Fruit fly (Drosophila melanogaster) whole organism, prepupa: ENCODE data around the gene toe.

Experiments used
- Blimp-1 ChIP-seq: fragments of 200-800 bp; sonication (Bioruptor generic); optimal IDR thresholded peaks from 3 replicates; lab custom pipeline; 2017; ENCODE audit warnings: missing biosample characterization, missing genetic modification characterization, mild to moderate bottlenecking, moderate library complexity, missing genetic modification reagents
- CG10669 ChIP-seq: fragments of 200-800 bp; sonication (Bioruptor generic); optimal IDR thresholded peaks from 3 replicates; lab custom pipeline; 2018; ENCODE audit warnings: missing biosample characterization, mild to moderate bottlenecking, missing genetic modification characterization, moderate library complexity
- CG11294 ChIP-seq: fragments of 200-800 bp; sonication (Bioruptor generic); IDR thresholded peaks from 2 replicates; pipeline ENCODE4 v1.3.6; 2022; ENCODE audit warnings: missing biosample characterization, missing genetic modification characterization
- CG11762 ChIP-seq: fragments of 200-800 bp; sonication (Bioruptor generic); optimal IDR thresholded peaks from 3 replicates; lab custom pipeline; 2016; ENCODE audit warnings: missing biosample characterization, missing genetic modification characterization; ENCODE audit not compliant: insufficient read depth
- CG11902 ChIP-seq: fragments of 200-800 bp; sonication (Bioruptor generic); optimal IDR thresholded peaks from 3 replicates; lab custom pipeline; 2016; ENCODE audit warnings: missing biosample characterization, missing genetic modification characterization
- CG1621 ChIP-seq: fragments of 200-800 bp; sonication (Bioruptor generic); optimal IDR thresholded peaks from 3 replicates; lab custom pipeline; 2018; ENCODE audit warnings: missing biosample characterization, mild to moderate bottlenecking, missing genetic modification characterization
- CG16779 ChIP-seq: fragments of 200-800 bp; sonication (Bioruptor generic); optimal IDR thresholded peaks from 3 replicates; lab custom pipeline; 2017; ENCODE audit warnings: missing biosample characterization, mild to moderate bottlenecking, missing genetic modification characterization
- CG31627 ChIP-seq: fragments of 200-800 bp; sonication (Bioruptor generic); optimal IDR thresholded peaks from 3 replicates; lab custom pipeline; 2016; ENCODE audit warnings: missing biosample characterization, missing genetic modification characterization
- CG32006 ChIP-seq: fragments of 200-800 bp; sonication (Bioruptor generic); optimal IDR thresholded peaks from 3 replicates; lab custom pipeline; 2017; ENCODE audit warnings: missing biosample characterization, mild to moderate bottlenecking, missing genetic modification characterization
- CG34406 ChIP-seq: fragments of 200-800 bp; sonication (Bioruptor generic); optimal IDR thresholded peaks from 3 replicates; lab custom pipeline; 2016; ENCODE audit warnings: missing biosample characterization, missing genetic modification characterization
- CG3919 ChIP-seq: fragments of 200-800 bp; sonication (Bioruptor generic); optimal IDR thresholded peaks from 3 replicates; lab custom pipeline; 2016; ENCODE audit warnings: missing biosample characterization, missing genetic modification characterization
- CG4318 ChIP-seq: fragments of 200-800 bp; sonication (Bioruptor generic); optimal IDR thresholded peaks from 3 replicates; lab custom pipeline; 2017; ENCODE audit warnings: missing biosample characterization, mild to moderate bottlenecking, missing genetic modification characterization
- CG6163 ChIP-seq: fragments of 200-800 bp; sonication (Bioruptor generic); IDR thresholded peaks from 3 replicates; pipeline ENCODE4 v1.3.6; 2022; ENCODE audit warnings: missing biosample characterization, missing genetic modification characterization
- CG6276 ChIP-seq: fragments of 200-800 bp; sonication (Bioruptor generic); optimal IDR thresholded peaks from 2 replicates; lab custom pipeline; 2017; ENCODE audit warnings: missing biosample characterization, mild to moderate bottlenecking, missing genetic modification characterization
- CG6792 ChIP-seq: fragments of 200-800 bp; sonication (Bioruptor generic); optimal IDR thresholded peaks from 3 replicates; lab custom pipeline; 2016; ENCODE audit warnings: missing biosample characterization, missing genetic modification characterization
- CG6808 ChIP-seq: fragments of 200-800 bp; sonication (Bioruptor generic); optimal IDR thresholded peaks from 3 replicates; lab custom pipeline; 2017; ENCODE audit warnings: missing biosample characterization, missing genetic modification characterization, mild to moderate bottlenecking, moderate library complexity, missing genetic modification reagents
- CG6854 ChIP-seq: fragments of 200-800 bp; sonication (Bioruptor generic); optimal IDR thresholded peaks from 2 replicates; lab custom pipeline; 2017; ENCODE audit warnings: missing biosample characterization, mild to moderate bottlenecking, missing genetic modification characterization
- CG7368 ChIP-seq: fragments of 200-800 bp; sonication (Bioruptor generic); optimal IDR thresholded peaks from 3 replicates; lab custom pipeline; 2016; ENCODE audit warnings: missing biosample characterization, missing genetic modification characterization
- CG8119 ChIP-seq: fragments of 200-800 bp; sonication (Bioruptor generic); IDR thresholded peaks from 3 replicates; pipeline ENCODE4 v1.3.6; 2022; ENCODE audit warnings: missing biosample characterization, missing genetic modification characterization
- CG8319 ChIP-seq: fragments of 200-800 bp; sonication (Bioruptor generic); optimal IDR thresholded peaks from 3 replicates; lab custom pipeline; 2016; ENCODE audit warnings: missing biosample characterization, missing genetic modification characterization
- CG8632 ChIP-seq: fragments of 200-800 bp; sonication (Bioruptor generic); optimal IDR thresholded peaks from 3 replicates; lab custom pipeline; 2016; ENCODE audit warnings: missing biosample characterization, missing genetic modification characterization
- Eip75B ChIP-seq: fragments of 200-800 bp; sonication (Bioruptor generic); optimal IDR thresholded peaks from 3 replicates; lab custom pipeline; 2016; ENCODE audit warnings: missing biosample characterization, missing genetic modification characterization
- Eip78C ChIP-seq: fragments of 200-800 bp; sonication (Bioruptor generic); peaks from one replicate; lab custom pipeline; 2016; ENCODE audit warnings: missing biosample characterization, missing genetic modification characterization
- Eip93F ChIP-seq: fragments of 200-800 bp; sonication (Bioruptor generic); optimal IDR thresholded peaks from 2 replicates; lab custom pipeline; 2016; ENCODE audit warnings: missing biosample characterization, mild to moderate bottlenecking, missing genetic modification characterization
- Ets21C ChIP-seq: fragments of 200-800 bp; sonication (Bioruptor generic); optimal IDR thresholded peaks from 3 replicates; lab custom pipeline; 2016; ENCODE audit warnings: missing biosample characterization, missing genetic modification characterization
- Gug ChIP-seq: fragments of 200-800 bp; sonication (Bioruptor generic); IDR thresholded peaks from 2 replicates; pipeline ENCODE4 v1.3.6; 2022; ENCODE audit warnings: missing biosample characterization, missing genetic modification characterization
- Hr38 ChIP-seq: sonication (Bioruptor generic); optimal IDR thresholded peaks from 2 replicates; lab custom pipeline; 2016; ENCODE audit warnings: missing biosample characterization, missing genetic modification characterization
- Hr39 ChIP-seq: fragments of 200-800 bp; sonication (Bioruptor generic); optimal IDR thresholded peaks from 2 replicates; lab custom pipeline; 2016; ENCODE audit warnings: missing biosample characterization, missing genetic modification characterization
- OdsH ChIP-seq: fragments of 200-800 bp; sonication (Bioruptor generic); optimal IDR thresholded peaks from 3 replicates; lab custom pipeline; 2016; ENCODE audit warnings: missing biosample characterization, missing genetic modification characterization
- Sox14 ChIP-seq: fragments of 200-800 bp; sonication (Bioruptor generic); optimal IDR thresholded peaks from 3 replicates; lab custom pipeline; 2016; ENCODE audit warnings: missing biosample characterization, missing genetic modification characterization
- acj6 ChIP-seq: fragments of 200-800 bp; sonication (Bioruptor generic); optimal IDR thresholded peaks from 3 replicates; lab custom pipeline; 2016; ENCODE audit warnings: missing biosample characterization, missing genetic modification characterization
- cyc ChIP-seq: fragments of 200-800 bp; sonication (Bioruptor generic); optimal IDR thresholded peaks from 3 replicates; lab custom pipeline; 2016; ENCODE audit warnings: missing biosample characterization, missing genetic modification characterization
- dac ChIP-seq: fragments of 200-800 bp; sonication (Bioruptor generic); optimal IDR thresholded peaks from 2 replicates; lab custom pipeline; 2017; ENCODE audit warnings: missing biosample characterization, mild to moderate bottlenecking, missing genetic modification characterization
- esn ChIP-seq: fragments of 200-800 bp; sonication (Bioruptor generic); optimal IDR thresholded peaks from 2 replicates; lab custom pipeline; 2016; ENCODE audit warnings: missing biosample characterization, mild to moderate bottlenecking, missing genetic modification characterization, moderate library complexity
- fd85E ChIP-seq: fragments of 200-800 bp; sonication (Bioruptor generic); optimal IDR thresholded peaks from 3 replicates; lab custom pipeline; 2016; ENCODE audit warnings: missing biosample characterization, missing genetic modification characterization
- net ChIP-seq: fragments of 200-800 bp; sonication (Bioruptor generic); optimal IDR thresholded peaks from 3 replicates; lab custom pipeline; 2016; ENCODE audit warnings: missing biosample characterization, missing genetic modification characterization
- spab ChIP-seq: fragments of 200-800 bp; sonication (Bioruptor generic); optimal IDR thresholded peaks from 2 replicates; lab custom pipeline; 2017; ENCODE audit warnings: missing biosample characterization, mild to moderate bottlenecking, missing genetic modification characterization, missing genetic modification reagents
- ss ChIP-seq, 2 experiments: fragments of 200-800 bp; sonication (Bioruptor generic); optimal IDR thresholded peaks; 2 replicates in 1 of 2; 3 replicates in 1 of 2; lab custom pipeline; 2017 to 2018; ENCODE audit warnings: mild to moderate bottlenecking in 2 of 2, missing biosample characterization in 2 of 2, missing genetic modification characterization in 2 of 2, moderate library complexity in 1 of 2
- svp ChIP-seq: fragments of 200-800 bp; sonication (Bioruptor generic); peaks from one replicate; lab custom pipeline; 2016; ENCODE audit warnings: missing biosample characterization, missing genetic modification characterization
- topi ChIP-seq: fragments of 200-800 bp; sonication (Bioruptor generic); optimal IDR thresholded peaks from 3 replicates; lab custom pipeline; 2016; ENCODE audit warnings: missing biosample characterization, missing genetic modification characterization
- vri ChIP-seq: fragments of 200-800 bp; sonication (Bioruptor generic); optimal IDR thresholded peaks from 3 replicates; lab custom pipeline; 2016; ENCODE audit warnings: missing biosample characterization, mild to moderate bottlenecking, missing genetic modification characterization

The toe gene

DNA sequence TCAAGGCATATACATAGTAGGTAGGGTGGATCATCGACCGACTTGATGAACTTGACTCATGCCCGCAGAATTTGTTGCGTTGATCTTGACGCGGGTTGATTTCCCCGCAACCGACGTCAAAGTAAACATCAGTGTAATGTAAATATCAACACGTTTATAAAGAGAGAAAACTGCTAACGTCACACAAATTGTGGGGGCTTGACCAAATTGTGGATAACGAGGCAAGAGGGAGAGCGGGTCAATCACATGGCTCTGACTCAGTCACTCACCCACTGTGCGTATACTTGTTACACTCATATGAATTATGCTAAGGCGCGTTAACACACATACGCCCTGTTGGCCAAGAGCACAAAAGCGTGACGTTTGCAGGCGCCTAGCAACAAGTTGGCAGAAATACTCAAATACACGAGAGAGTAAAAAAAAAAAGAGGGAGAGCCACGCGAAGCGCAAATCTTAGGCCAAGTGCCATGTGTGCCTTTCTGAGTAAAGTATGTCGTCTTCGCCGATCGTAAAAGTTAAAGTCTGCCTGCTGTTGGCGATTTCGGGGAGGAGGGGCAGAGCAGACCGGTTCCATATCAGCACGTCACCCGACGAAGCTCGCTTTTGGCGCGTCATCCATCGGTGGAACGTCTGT is 25.4 kb downstream of the toe start (continued):
- no peak for TF ChIP-seq CG3919
- TF ChIP-seq CG6808 (GFP tag; lab: Kevin White, UChicago) = peak; percentile 52
- TF ChIP-seq spab (GFP tag; lab: Kevin White, UChicago) = no peak
- TF ChIP-seq dac (GFP tag; lab: Kevin White, UChicago) = no peak
- peak; percentile 77 for TF ChIP-seq esn
- peak; percentile 41 for TF ChIP-seq CG8119 (GFP tag; lab: Robert Waterston, UW)
- peak; percentile 69 for TF ChIP-seq cyc (GFP tag; lab: Kevin White, UChicago)
- TF ChIP-seq net (GFP tag; lab: Kevin White, UChicago) = peak; percentile 24
- peak; percentile 67 for TF ChIP-seq OdsH
- TF ChIP-seq CG32006 (GFP tag; lab: Kevin White, UChicago) = no peak
- TF ChIP-seq acj6 (GFP tag; lab: Kevin White, UChicago) = peak; percentile 68
- TF ChIP-seq CG1621 (tag; lab: Kevin White, UChicago) = peak; percentile 25
- TF ChIP-seq CG6792 = peak; percentile 75
- peak; percentile 87 for TF ChIP-seq Eip78C (GFP tag; lab: Kevin White, UChicago)
- no peak for TF ChIP-seq CG4318
- no peak for TF ChIP-seq Eip93F (GFP tag; lab: Kevin White, UChicago)
- TF ChIP-seq ss (GFP tag; optimal IDR thresholded peaks at IDR 0.05; lab: Kevin White, UChicago) = peak; percentile 60 to 84
- peak; percentile 14 for TF ChIP-seq topi (GFP tag; lab: Kevin White, UChicago)
- peak; percentile 77 for TF ChIP-seq CG6163 (GFP tag; lab: Robert Waterston, UW)
- TF ChIP-seq Sox14 (GFP tag; lab: Kevin White, UChicago) = peak; percentile 45
- peak; percentile 49 for TF ChIP-seq fd85E (GFP tag; lab: Kevin White, UChicago)

- TF ChIP-seq CG11294 (GFP tag; lab: Robert Waterston, UW) (no peak), svp (GFP tag; lab: Kevin White, UChicago) (peak; percentile 77), Blimp-1 (GFP tag; lab: Kevin White, UChicago) (no peak), CG16779 (no peak), CG31627 (GFP tag; lab: Kevin White, UChicago) (no peak), CG8632 (no peak)
Observed at dm6 chr3L:12405889-12406500, 26.5 kb downstream of the toe start.

dm6 chr3L:12401800-12402199 is 30.7 kb downstream of the toe start, which contains the start of gene Smyd4-2:
Gene Smyd4-2, minus strand, starts transcription at chr3L:12401935.
- TF ChIP-seq esn (no peak), CG10669 (GFP tag; lab: Kevin White, UChicago) (no peak), Eip75B (no peak), CG1621 (tag; lab: Kevin White, UChicago) (no peak), Hr38 (no peak), dac (GFP tag; lab: Kevin White, UChicago) (no peak), CG11762 (GFP tag; lab: Kevin White, UChicago) (no peak), spab (GFP tag; lab: Kevin White, UChicago) (no peak), CG6163 (GFP tag; lab: Robert Waterston, UW) (no peak), CG32006 (GFP tag; lab: Kevin White, UChicago) (no peak), Sox14 (GFP tag; lab: Kevin White, UChicago) (no peak), CG8319 (no peak), Hr39 (GFP tag; lab: Kevin White, UChicago) (no peak), Ets21C (no peak)

dm6 chr3L:12399171-12399570 is 33.3 kb downstream of the toe start, which contains the start of gene CG32104:
Gene CG32104, minus strand, starts transcription at chr3L:12399322.
- TF ChIP-seq CG11902 (GFP tag; lab: Kevin White, UChicago) = no peak
- TF ChIP-seq CG6854 (GFP tag; lab: Kevin White, UChicago) = no peak
- no peak for TF ChIP-seq esn
- no peak for TF ChIP-seq CG7368
- no peak for TF ChIP-seq CG6276 (GFP tag; lab: Kevin White, UChicago)
- TF ChIP-seq Gug (GFP tag; lab: Robert Waterston, UW) = no peak
- no peak for TF ChIP-seq Ets21C
- TF ChIP-seq CG34406 (GFP tag; lab: Kevin White, UChicago) = no peak
- no peak for TF ChIP-seq vri
- no peak for TF ChIP-seq acj6 (GFP tag; lab: Kevin White, UChicago)
- no peak for TF ChIP-seq topi (GFP tag; lab: Kevin White, UChicago)
- no peak for TF ChIP-seq Hr38
- no peak for TF ChIP-seq Hr39 (GFP tag; lab: Kevin White, UChicago)
- TF ChIP-seq, all 60 proteins: peak for 0
